Worm (Caenorhabditis elegans) whole organism, L4/young adult: ENCODE measurements around the gene try-14.

ENCODE experiments used
- W03F9.2 ChIP-seq: fragments of 150-350 bp; optimal IDR thresholded peaks from 2 replicates; lab custom pipeline; 2014; ENCODE audit warnings: missing biosample characterization, missing genetic modification characterization
- him-1 ChIP-seq: sonication (generic microtip); optimal IDR thresholded peaks from 2 replicates; lab custom pipeline; 2016; ENCODE audit warnings: missing genotype, missing genetic modification reagents, missing genetic modification characterization, missing compliant biosample characterization

ce11 chrX:7463637-7464036, 31.8 kb downstream of the try-14 start, which contains the start of gene sox-2:
- TF ChIP-seq W03F9.2 (tag; lab: Kevin White, UChicago): no peak
- TF ChIP-seq him-1: no peak
